Worm (Caenorhabditis elegans) whole organism, L3 larva: ENCODE measurements around the gene C15F1.2.
A peak's percentile ranks its signal among the peaks of the same experiment; 100 is the strongest.

ENCODE experiments used
- R02D3.7 ChIP-seq: fragments of 150-350 bp; optimal IDR thresholded peaks from 2 replicates; lab custom pipeline; 2014; ENCODE audit warnings: missing biosample characterization, missing genetic modification characterization
- ZK546.5 ChIP-seq: sonication (generic microtip); optimal IDR thresholded peaks from 2 replicates; lab custom pipeline; 2017; ENCODE audit warnings: missing biosample characterization, missing genetic modification characterization
- aly-2 ChIP-seq: fragments of 150-350 bp; optimal IDR thresholded peaks from 2 replicates; lab custom pipeline; 2014; ENCODE audit warnings: missing biosample characterization, missing genetic modification characterization
- ama-1 ChIP-seq: fragments of 150-350 bp; optimal IDR thresholded peaks from 2 replicates; lab custom pipeline; 2018
- ceh-16 ChIP-seq: sonication (generic microtip); optimal IDR thresholded peaks from 2 replicates; lab custom pipeline; 2017; ENCODE audit warnings: missing biosample characterization, missing genetic modification characterization
- ceh-28 ChIP-seq: fragments of 150-350 bp; optimal IDR thresholded peaks from 2 replicates; lab custom pipeline; 2014; ENCODE audit warnings: missing biosample characterization, missing genetic modification reagents, missing genetic modification characterization
- ceh-82 ChIP-seq: fragments of 150-350 bp; optimal IDR thresholded peaks from 2 replicates; lab custom pipeline; 2014; ENCODE audit warnings: missing biosample characterization, missing genetic modification characterization
- ceh-9 ChIP-seq: sonication (generic microtip); optimal IDR thresholded peaks from 2 replicates; lab custom pipeline; 2018; ENCODE audit warnings: missing biosample characterization, missing genetic modification characterization
- daf-12 ChIP-seq: fragments of 150-350 bp; optimal IDR thresholded peaks from 2 replicates; lab custom pipeline; 2014; ENCODE audit warnings: missing biosample characterization, missing genetic modification reagents, missing genetic modification characterization
- egl-27 ChIP-seq: sonication (generic microtip); optimal IDR thresholded peaks from 4 replicates; lab custom pipeline; 2017; ENCODE audit warnings: missing biosample characterization, missing genetic modification reagents, missing genetic modification characterization
- egl-5 ChIP-seq: fragments of 150-350 bp; optimal IDR thresholded peaks from 2 replicates; lab custom pipeline; 2017; ENCODE audit warnings: missing biosample characterization, missing genetic modification reagents, missing genetic modification characterization, inconsistent platforms
- elt-1 ChIP-seq: fragments of 150-350 bp; optimal IDR thresholded peaks from 2 replicates; lab custom pipeline; 2014; ENCODE audit warnings: missing biosample characterization, missing genetic modification characterization
- elt-2 ChIP-seq: sonication (generic microtip); optimal IDR thresholded peaks from 2 replicates; lab custom pipeline; 2016; ENCODE audit warnings: missing genetic modification reagents, mild to moderate bottlenecking, missing genetic modification characterization, missing compliant biosample characterization
- elt-3 ChIP-seq, 3 experiments: fragments of 150-350 bp in 1 of 3; sonication (generic microtip) in 2 of 3; optimal IDR thresholded peaks; 2 replicates in 2 of 3; 4 replicates in 1 of 3; lab custom pipeline; 2014 to 2017; ENCODE audit warnings: missing biosample characterization in 3 of 3, missing genetic modification characterization in 3 of 3
- eor-1 ChIP-seq, 2 experiments: fragments of 150-350 bp; optimal IDR thresholded peaks; 2 replicates each; lab custom pipeline; 2014 to 2018; ENCODE audit warnings: missing biosample characterization in 2 of 2, missing genetic modification characterization in 2 of 2
- fkh-10 ChIP-seq: sonication (generic microtip); optimal IDR thresholded peaks from 2 replicates; lab custom pipeline; 2017; ENCODE audit warnings: missing biosample characterization, missing genetic modification reagents, missing genetic modification characterization
- fkh-2 ChIP-seq: fragments of 150-350 bp; optimal IDR thresholded peaks from 2 replicates; lab custom pipeline; 2014; ENCODE audit warnings: missing biosample characterization, missing genetic modification reagents, missing genetic modification characterization
- fos-1 ChIP-seq: fragments of 150-350 bp; optimal IDR thresholded peaks from 2 replicates; lab custom pipeline; 2014; ENCODE audit warnings: missing biosample characterization, missing genetic modification characterization
- hmg-11 ChIP-seq: sonication (generic microtip); optimal IDR thresholded peaks from 2 replicates; lab custom pipeline; 2016; ENCODE audit warnings: missing genetic modification characterization, missing compliant biosample characterization
- jun-1 ChIP-seq: fragments of 150-350 bp; optimal IDR thresholded peaks from 2 replicates; lab custom pipeline; 2014; ENCODE audit warnings: missing biosample characterization, missing genetic modification reagents, missing genetic modification characterization
- lin-15B ChIP-seq: fragments of 150-350 bp; optimal IDR thresholded peaks from 2 replicates; lab custom pipeline; 2014; ENCODE audit warnings: missing biosample characterization, missing genetic modification characterization
- lin-39 ChIP-seq: fragments of 150-350 bp; optimal IDR thresholded peaks from 2 replicates; lab custom pipeline; 2018; ENCODE audit warnings: missing biosample characterization, missing genetic modification reagents, missing genetic modification characterization
- lsy-12 ChIP-seq: sonication (generic microtip); optimal IDR thresholded peaks from 2 replicates; lab custom pipeline; 2016; ENCODE audit warnings: mild to moderate bottlenecking, missing genetic modification characterization, missing compliant biosample characterization
- mdl-1 ChIP-seq: fragments of 150-350 bp; optimal IDR thresholded peaks from 2 replicates; lab custom pipeline; 2014; ENCODE audit warnings: missing biosample characterization, missing genetic modification characterization
- mml-1 ChIP-seq: fragments of 150-350 bp; sonication (generic microtip); optimal IDR thresholded peaks from 3 replicates; lab custom pipeline; 2014; ENCODE audit warnings: missing biosample characterization, missing genetic modification characterization
- nfya-1 ChIP-seq: sonication (generic microtip); optimal IDR thresholded peaks from 2 replicates; lab custom pipeline; 2017; ENCODE audit warnings: missing genetic modification characterization, mild to moderate bottlenecking, missing compliant biosample characterization, antibody characterized with exemption, moderate library complexity; ENCODE audit not compliant: insufficient read depth
- nhr-11 ChIP-seq: fragments of 150-350 bp; optimal IDR thresholded peaks from 2 replicates; lab custom pipeline; 2014; ENCODE audit warnings: missing biosample characterization, missing genetic modification characterization
- nhr-12 ChIP-seq: fragments of 150-350 bp; optimal IDR thresholded peaks from 2 replicates; lab custom pipeline; 2014; ENCODE audit warnings: missing biosample characterization, missing genetic modification characterization
- nhr-23 ChIP-seq: fragments of 150-350 bp; optimal IDR thresholded peaks from 2 replicates; lab custom pipeline; 2014; ENCODE audit warnings: missing biosample characterization, missing genetic modification reagents, missing genetic modification characterization
- nhr-237 ChIP-seq: fragments of 150-350 bp; optimal IDR thresholded peaks from 2 replicates; lab custom pipeline; 2014; ENCODE audit warnings: missing biosample characterization, missing genetic modification characterization
- nhr-25 ChIP-seq: sonication (generic microtip); optimal IDR thresholded peaks from 2 replicates; lab custom pipeline; 2017; ENCODE audit warnings: missing biosample characterization, missing genetic modification characterization
- nhr-28 ChIP-seq: fragments of 150-350 bp; optimal IDR thresholded peaks from 2 replicates; lab custom pipeline; 2014; ENCODE audit warnings: missing biosample characterization, missing genetic modification characterization
- nhr-43 ChIP-seq: sonication (generic microtip); optimal IDR thresholded peaks from 2 replicates; lab custom pipeline; 2016; ENCODE audit warnings: mild to moderate bottlenecking, missing genetic modification characterization, missing compliant biosample characterization; ENCODE audit not compliant: poor library complexity, severe bottlenecking
- nhr-67 ChIP-seq: fragments of 150-350 bp; optimal IDR thresholded peaks from 2 replicates; lab custom pipeline; 2014; ENCODE audit warnings: missing biosample characterization, missing genetic modification characterization
- nhr-76 ChIP-seq: fragments of 150-350 bp; sonication (generic microtip); optimal IDR thresholded peaks from 5 replicates; lab custom pipeline; 2014; ENCODE audit warnings: missing biosample characterization, missing genetic modification characterization
- nhr-77 ChIP-seq: fragments of 150-350 bp; optimal IDR thresholded peaks from 2 replicates; lab custom pipeline; 2014; ENCODE audit warnings: missing biosample characterization, missing genetic modification characterization
- pha-4 ChIP-seq: fragments of 150-350 bp; optimal IDR thresholded peaks from 2 replicates; lab custom pipeline; 2014; ENCODE audit warnings: missing biosample characterization, missing genetic modification reagents, missing genetic modification characterization
- pqm-1 ChIP-seq: fragments of 150-350 bp; optimal IDR thresholded peaks from 2 replicates; lab custom pipeline; 2017; ENCODE audit warnings: missing biosample characterization, missing genetic modification characterization, inconsistent platforms
- sea-2 ChIP-seq: fragments of 150-350 bp; sonication (generic microtip); optimal IDR thresholded peaks from 4 replicates; lab custom pipeline; 2014; ENCODE audit warnings: missing biosample characterization, missing genetic modification reagents, missing genetic modification characterization
- skn-1 ChIP-seq: fragments of 150-350 bp; optimal IDR thresholded peaks from 2 replicates; lab custom pipeline; 2014; ENCODE audit warnings: missing biosample characterization, missing genetic modification characterization
- snpc-4 ChIP-seq: fragments of 150-350 bp; optimal IDR thresholded peaks from 2 replicates; lab custom pipeline; 2014; ENCODE audit warnings: missing biosample characterization, missing genetic modification characterization
- tbx-2 ChIP-seq: sonication (generic microtip); optimal IDR thresholded peaks from 2 replicates; lab custom pipeline; 2016; ENCODE audit warnings: mild to moderate bottlenecking, missing genetic modification characterization, missing compliant biosample characterization
- unc-39 ChIP-seq: sonication (generic microtip); optimal IDR thresholded peaks from 4 replicates; lab custom pipeline; 2017; ENCODE audit warnings: missing biosample characterization, missing genetic modification characterization
- unc-62 ChIP-seq: fragments of 150-350 bp; sonication (generic microtip); optimal IDR thresholded peaks from 4 replicates; lab custom pipeline; 2014; ENCODE audit warnings: missing biosample characterization, missing genetic modification reagents, missing genetic modification characterization
- zag-1 ChIP-seq: fragments of 150-350 bp; optimal IDR thresholded peaks from 2 replicates; lab custom pipeline; 2014; ENCODE audit warnings: missing biosample characterization, missing genetic modification characterization
- ztf-11 ChIP-seq: fragments of 150-350 bp; optimal IDR thresholded peaks from 2 replicates; lab custom pipeline; 2014; ENCODE audit warnings: missing biosample characterization, missing genetic modification characterization
- ztf-4 ChIP-seq: fragments of 150-350 bp; optimal IDR thresholded peaks from 2 replicates; lab custom pipeline; 2014; ENCODE audit warnings: missing biosample characterization, missing genetic modification characterization

C15F1.2 gene

ce11 chrII:6967618-6968017 is 12.1 kb upstream of the C15F1.2 start, which contains the start of gene eif-2Bgamma (continued):
- TF ChIP-seq lin-39 = no peak
- TF ChIP-seq nhr-237 = no peak

ce11 chrII:6968191-6968675 is 11.5 kb upstream of the C15F1.2 start:
- TF ChIP-seq ztf-4 (tag; lab: Kevin White, UChicago) = no peak
- peak; percentile 97 for TF ChIP-seq ama-1
- peak; percentile 5 for TF ChIP-seq daf-12 (tag; lab: Kevin White, UChicago)
- TF ChIP-seq ZK546.5 (tag; lab: Kevin White, UChicago) = no peak
- TF ChIP-seq nhr-43 (tag; lab: Kevin White, UChicago) = peak; percentile 62
- TF ChIP-seq pqm-1 (tag; lab: Kevin White, UChicago) = peak; percentile 44
- TF ChIP-seq jun-1 (tag; lab: Kevin White, UChicago) = peak; percentile 3
- TF ChIP-seq nhr-77 = peak; percentile 73
- peak; percentile 99 for TF ChIP-seq snpc-4 (tag; lab: Kevin White, UChicago)
- TF ChIP-seq R02D3.7 (tag; lab: Kevin White, UChicago) = peak; percentile 83
- TF ChIP-seq eor-1 (tag; optimal IDR thresholded peaks at IDR 0.05; lab: Kevin White, UChicago) = no peak
- TF ChIP-seq fkh-2 = no peak
- TF ChIP-seq ceh-9 (tag; lab: Kevin White, UChicago) = no peak
- peak; percentile 61 for TF ChIP-seq ceh-28 (tag; lab: Kevin White, UChicago)
- no peak for TF ChIP-seq nhr-67 (tag; lab: Kevin White, UChicago)
- no peak for TF ChIP-seq nhr-76 (tag; lab: Kevin White, UChicago)
- TF ChIP-seq elt-1 (tag; lab: Kevin White, UChicago) = no peak
- no peak for TF ChIP-seq ztf-11 (tag; lab: Kevin White, UChicago)
- TF ChIP-seq tbx-2 = peak; percentile 48
- no peak for TF ChIP-seq mml-1 (tag; lab: Kevin White, UChicago)
- no peak for TF ChIP-seq fkh-10 (GFP tag; lab: Kevin White, UChicago)
- TF ChIP-seq pha-4 (tag; lab: Kevin White, UChicago) = peak; percentile 39
- no peak for TF ChIP-seq mdl-1 (tag; lab: Kevin White, UChicago)
- peak in 1 of 3 experiments; percentile 25 for TF ChIP-seq elt-3 (tag; optimal IDR thresholded peaks at IDR 0.05; lab: Kevin White, UChicago)
- peak; percentile 72 for TF ChIP-seq lsy-12 (tag; lab: Kevin White, UChicago)
- TF ChIP-seq elt-2 (tag; lab: Kevin White, UChicago) = peak; percentile 23
- TF ChIP-seq nfya-1 (tag; lab: Kevin White, UChicago) = peak; percentile 66
- no peak for TF ChIP-seq nhr-12 (tag; lab: Kevin White, UChicago)
- TF ChIP-seq nhr-25 (tag; lab: Kevin White, UChicago) = peak; percentile 67
- no peak for TF ChIP-seq nhr-28 (tag; lab: Kevin White, UChicago)
- peak; percentile 48 for TF ChIP-seq ceh-82 (tag; lab: Kevin White, UChicago)
- no peak for TF ChIP-seq nhr-237
- TF ChIP-seq unc-39 (tag; lab: Kevin White, UChicago) = no peak
- TF ChIP-seq egl-5 (tag; lab: Kevin White, UChicago) = no peak
- TF ChIP-seq unc-62 (GFP tag; lab: Kevin White, UChicago) = no peak
- no peak for TF ChIP-seq ceh-16 (tag; lab: Kevin White, UChicago)
- peak; percentile 49 for TF ChIP-seq nhr-23 (tag; lab: Kevin White, UChicago)
- TF ChIP-seq sea-2 (GFP tag; lab: Kevin White, UChicago) = no peak
- TF ChIP-seq nhr-11 = no peak
- TF ChIP-seq egl-27 (tag; lab: Kevin White, UChicago) = no peak
- TF ChIP-seq zag-1 (tag; lab: Kevin White, UChicago) = no peak
- peak; percentile 81 for TF ChIP-seq lin-39
- TF ChIP-seq fos-1 (tag; lab: Kevin White, UChicago) = no peak
- no peak for TF ChIP-seq aly-2 (tag; lab: Kevin White, UChicago)
- TF ChIP-seq lin-15B (tag; lab: Kevin White, UChicago) = peak; percentile 65
- no peak for TF ChIP-seq skn-1 (tag; lab: Kevin White, UChicago)
- peak; percentile 5 for TF ChIP-seq hmg-11 (tag; lab: Kevin White, UChicago)
